Worm (Caenorhabditis elegans): Measurements from ENCODE around the gene C44C10.5.

DNA sequence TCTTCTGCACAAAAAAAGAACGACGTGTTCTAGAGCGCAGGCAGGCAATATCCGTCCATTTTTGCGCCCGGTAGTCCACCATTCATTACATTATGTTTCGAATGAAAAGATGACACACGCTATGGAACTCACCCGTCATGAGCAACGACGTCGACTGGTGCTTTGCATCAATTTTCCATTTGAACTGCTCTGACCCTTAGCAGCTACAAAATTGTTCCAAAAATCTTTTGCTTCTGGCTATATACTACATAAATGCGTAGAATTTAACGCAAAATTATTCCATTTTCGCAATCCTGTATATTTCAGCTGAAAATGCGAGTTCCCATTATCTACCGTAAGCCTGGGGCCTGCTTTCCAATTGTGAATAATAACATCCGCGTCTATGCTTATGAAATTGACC lies 32.0 kb upstream of the C44C10.5 start, which contains the start of gene T04F8.3:
- TF ChIP-seq lin-15B (tag; optimal IDR thresholded peaks at IDR 0.05), result no peak
- TF ChIP-seq ZK546.5 (tag; optimal IDR thresholded peaks at IDR 0.05), result no peak
- TF ChIP-seq pha-4 (tag; optimal IDR thresholded peaks at IDR 0.05), result no peak
- no peak for TF ChIP-seq daf-12 (tag; optimal IDR thresholded peaks at IDR 0.05)
- no peak for TF ChIP-seq nhr-11 (tag; optimal IDR thresholded peaks at IDR 0.05)
- no peak for TF ChIP-seq ztf-11 (tag; optimal IDR thresholded peaks at IDR 0.05)
- no peak for TF ChIP-seq fos-1 (tag; optimal IDR thresholded peaks at IDR 0.05)
- no peak for TF ChIP-seq lin-39 (tag; optimal IDR thresholded peaks at IDR 0.05)
- no peak for TF ChIP-seq fkh-10 (GFP tag; optimal IDR thresholded peaks at IDR 0.05)
- TF ChIP-seq nhr-25 (tag; optimal IDR thresholded peaks at IDR 0.05), result no peak
- no peak for TF ChIP-seq nhr-23 (tag; optimal IDR thresholded peaks at IDR 0.05)

Data from whole organism, L3 larva.